Fruit fly (Drosophila melanogaster) whole organism, pupa: ENCODE data around the gene Bace.

Experiments
- CG12605 ChIP-seq: fragments of 200-800 bp; sonication (Bioruptor generic); IDR thresholded peaks from 2 replicates; pipeline ENCODE4 v1.3.6; 2022; ENCODE audit warnings: missing biosample characterization, missing genetic modification characterization
- CG9948 ChIP-seq: fragments of 200-800 bp; sonication (Bioruptor generic); optimal IDR thresholded peaks from 2 replicates; lab custom pipeline; 2018; ENCODE audit warnings: missing biosample characterization, mild to moderate bottlenecking, missing genetic modification characterization, moderate library complexity
- Pif1A ChIP-seq: fragments of 200-800 bp; sonication (Bioruptor generic); optimal IDR thresholded peaks from 3 replicates; lab custom pipeline; 2016; ENCODE audit warnings: missing biosample characterization, missing genetic modification characterization
- Pif1B ChIP-seq: fragments of 200-800 bp; sonication (Bioruptor generic); optimal IDR thresholded peaks from 3 replicates; lab custom pipeline; 2016; ENCODE audit warnings: missing biosample characterization, missing genetic modification characterization

- TF ChIP-seq CG9948 (tag; lab: Kevin White, UChicago) = no peak
- no peak for TF ChIP-seq Pif1A (GFP tag; lab: Kevin White, UChicago)
- no peak for TF ChIP-seq CG12605 (GFP tag; lab: Robert Waterston, UW)
- TF ChIP-seq Pif1B = no peak
Measured at dm6 chr2L:8496269-8496668, at the start of gene Bace.
